Fruit fly (Drosophila melanogaster) whole organism, pupa: ENCODE measurements around the gene CG17777.

ENCODE experiments used
- CG10348 ChIP-seq: fragments of 200-800 bp; sonication (Bioruptor generic); IDR thresholded peaks from 2 replicates; pipeline ENCODE4 v1.3.6; 2022; ENCODE audit warnings: missing biosample characterization, missing genetic modification characterization
- CG13204 ChIP-seq: fragments of 200-800 bp; sonication (Bioruptor generic); optimal IDR thresholded peaks from 2 replicates; lab custom pipeline; 2018; ENCODE audit warnings: missing biosample characterization, mild to moderate bottlenecking, missing genetic modification characterization, moderate library complexity
- CG34367 ChIP-seq: fragments of 200-800 bp; sonication (Bioruptor generic); optimal IDR thresholded peaks from 2 replicates; lab custom pipeline; 2018; ENCODE audit warnings: missing biosample characterization, mild to moderate bottlenecking, missing genetic modification characterization
- CG4496 ChIP-seq: fragments of 200-800 bp; sonication (Bioruptor generic); IDR thresholded peaks from 3 replicates; pipeline ENCODE4 v1.3.6; 2022; ENCODE audit warnings: missing biosample characterization, missing genetic modification characterization
- Snoo ChIP-seq: fragments of 200-800 bp; sonication (Bioruptor generic); optimal IDR thresholded peaks from 3 replicates; lab custom pipeline; 2017; ENCODE audit warnings: missing biosample characterization, mild to moderate bottlenecking, missing genetic modification characterization, inconsistent platforms
- gl ChIP-seq: fragments of 200-800 bp; sonication (Bioruptor generic); optimal IDR thresholded peaks from 2 replicates; lab custom pipeline; 2018; ENCODE audit warnings: missing biosample characterization, mild to moderate bottlenecking, missing genetic modification characterization
- rn ChIP-seq: fragments of 200-800 bp; sonication (Bioruptor generic); IDR thresholded peaks from 2 replicates; pipeline ENCODE4 v1.3.6; 2022; ENCODE audit warnings: missing biosample characterization, missing genetic modification characterization

DNA sequence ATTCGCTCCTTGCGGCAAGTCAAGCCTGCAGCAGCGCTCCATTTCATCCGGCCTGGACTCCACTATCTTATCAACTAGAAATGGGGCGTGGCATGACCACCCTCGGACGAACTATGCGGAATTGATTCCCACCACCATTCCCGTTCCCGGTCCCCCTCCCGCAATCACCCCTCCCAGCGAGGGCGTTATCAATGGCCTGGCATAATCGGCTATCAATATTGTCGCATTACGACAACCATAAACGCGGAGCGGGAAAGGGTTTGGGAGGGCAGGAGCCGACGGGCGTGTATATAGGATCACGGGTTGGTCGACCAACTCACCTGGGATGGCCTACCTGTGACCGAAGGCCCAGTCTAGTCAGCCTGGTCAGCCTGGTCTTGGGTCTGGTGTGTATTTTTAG lies 6.5 kb downstream of the CG17777 start:
- no peak for TF ChIP-seq CG34367 (tag; lab: Kevin White, UChicago)
- TF ChIP-seq Snoo (tag; lab: Kevin White, UChicago): no peak
- no peak for TF ChIP-seq CG13204 (GFP tag; lab: Kevin White, UChicago)
- no peak for TF ChIP-seq CG10348 (GFP tag; lab: Robert Waterston, UW)
- no peak for TF ChIP-seq rn (GFP tag; lab: Robert Waterston, UW)
- TF ChIP-seq CG4496: no peak
- no peak for TF ChIP-seq gl (tag; lab: Kevin White, UChicago)
